Fruit fly (Drosophila melanogaster) whole organism, prepupa: ENCODE data around the gene CG18284.

ENCODE experiments used
- Blimp-1 ChIP-seq: fragments of 200-800 bp; sonication (Bioruptor generic); optimal IDR thresholded peaks from 3 replicates; lab custom pipeline; 2017; ENCODE audit warnings: missing biosample characterization, missing genetic modification characterization, mild to moderate bottlenecking, moderate library complexity, missing genetic modification reagents
- CG10631 ChIP-seq: fragments of 200-800 bp; sonication (Bioruptor generic); optimal IDR thresholded peaks from 2 replicates; lab custom pipeline; 2016; ENCODE audit warnings: missing biosample characterization, missing genetic modification characterization
- CG10669 ChIP-seq: fragments of 200-800 bp; sonication (Bioruptor generic); optimal IDR thresholded peaks from 3 replicates; lab custom pipeline; 2018; ENCODE audit warnings: missing biosample characterization, mild to moderate bottlenecking, missing genetic modification characterization, moderate library complexity
- CG11294 ChIP-seq: fragments of 200-800 bp; sonication (Bioruptor generic); IDR thresholded peaks from 2 replicates; pipeline ENCODE4 v1.3.6; 2022; ENCODE audit warnings: missing biosample characterization, missing genetic modification characterization
- CG11902 ChIP-seq: fragments of 200-800 bp; sonication (Bioruptor generic); optimal IDR thresholded peaks from 3 replicates; lab custom pipeline; 2016; ENCODE audit warnings: missing biosample characterization, missing genetic modification characterization
- CG15336 ChIP-seq: fragments of 200-800 bp; sonication (Bioruptor generic); IDR thresholded peaks from 2 replicates; pipeline ENCODE4 v1.3.6; 2022; ENCODE audit warnings: missing biosample characterization, missing genetic modification characterization
- CG1621 ChIP-seq: fragments of 200-800 bp; sonication (Bioruptor generic); optimal IDR thresholded peaks from 3 replicates; lab custom pipeline; 2018; ENCODE audit warnings: missing biosample characterization, mild to moderate bottlenecking, missing genetic modification characterization
- CG16779 ChIP-seq: fragments of 200-800 bp; sonication (Bioruptor generic); optimal IDR thresholded peaks from 3 replicates; lab custom pipeline; 2017; ENCODE audit warnings: missing biosample characterization, mild to moderate bottlenecking, missing genetic modification characterization
- CG3032 ChIP-seq: fragments of 200-800 bp; optimal IDR thresholded peaks from 2 replicates; lab custom pipeline; 2019; ENCODE audit warnings: missing biosample characterization, mild to moderate bottlenecking, missing genetic modification characterization, moderate library complexity
- CG32006 ChIP-seq: fragments of 200-800 bp; sonication (Bioruptor generic); optimal IDR thresholded peaks from 3 replicates; lab custom pipeline; 2017; ENCODE audit warnings: missing biosample characterization, mild to moderate bottlenecking, missing genetic modification characterization
- CG4318 ChIP-seq: fragments of 200-800 bp; sonication (Bioruptor generic); optimal IDR thresholded peaks from 3 replicates; lab custom pipeline; 2017; ENCODE audit warnings: missing biosample characterization, mild to moderate bottlenecking, missing genetic modification characterization
- CG6163 ChIP-seq: fragments of 200-800 bp; sonication (Bioruptor generic); IDR thresholded peaks from 3 replicates; pipeline ENCODE4 v1.3.6; 2022; ENCODE audit warnings: missing biosample characterization, missing genetic modification characterization
- CG6276 ChIP-seq: fragments of 200-800 bp; sonication (Bioruptor generic); optimal IDR thresholded peaks from 2 replicates; lab custom pipeline; 2017; ENCODE audit warnings: missing biosample characterization, mild to moderate bottlenecking, missing genetic modification characterization
- CG6792 ChIP-seq: fragments of 200-800 bp; sonication (Bioruptor generic); optimal IDR thresholded peaks from 3 replicates; lab custom pipeline; 2016; ENCODE audit warnings: missing biosample characterization, missing genetic modification characterization
- CG7368 ChIP-seq: fragments of 200-800 bp; sonication (Bioruptor generic); optimal IDR thresholded peaks from 3 replicates; lab custom pipeline; 2016; ENCODE audit warnings: missing biosample characterization, missing genetic modification characterization
- CG8119 ChIP-seq: fragments of 200-800 bp; sonication (Bioruptor generic); IDR thresholded peaks from 3 replicates; pipeline ENCODE4 v1.3.6; 2022; ENCODE audit warnings: missing biosample characterization, missing genetic modification characterization
- Eip75B ChIP-seq: fragments of 200-800 bp; sonication (Bioruptor generic); optimal IDR thresholded peaks from 3 replicates; lab custom pipeline; 2016; ENCODE audit warnings: missing biosample characterization, missing genetic modification characterization
- Eip78C ChIP-seq: fragments of 200-800 bp; sonication (Bioruptor generic); peaks from one replicate; lab custom pipeline; 2016; ENCODE audit warnings: missing biosample characterization, missing genetic modification characterization
- Eip93F ChIP-seq: fragments of 200-800 bp; sonication (Bioruptor generic); optimal IDR thresholded peaks from 2 replicates; lab custom pipeline; 2016; ENCODE audit warnings: missing biosample characterization, mild to moderate bottlenecking, missing genetic modification characterization
- Ets21C ChIP-seq: fragments of 200-800 bp; sonication (Bioruptor generic); optimal IDR thresholded peaks from 3 replicates; lab custom pipeline; 2016; ENCODE audit warnings: missing biosample characterization, missing genetic modification characterization
- Ets96B ChIP-seq: fragments of 200-800 bp; optimal IDR thresholded peaks from 2 replicates; lab custom pipeline; 2019; ENCODE audit warnings: missing biosample characterization, mild to moderate bottlenecking, missing genetic modification characterization, moderate library complexity
- Hr38 ChIP-seq: sonication (Bioruptor generic); optimal IDR thresholded peaks from 2 replicates; lab custom pipeline; 2016; ENCODE audit warnings: missing biosample characterization, missing genetic modification characterization
- Hr39 ChIP-seq: fragments of 200-800 bp; sonication (Bioruptor generic); optimal IDR thresholded peaks from 2 replicates; lab custom pipeline; 2016; ENCODE audit warnings: missing biosample characterization, missing genetic modification characterization
- Hr4 ChIP-seq: fragments of 200-800 bp; sonication (Bioruptor generic); optimal IDR thresholded peaks from 3 replicates; lab custom pipeline; 2016; ENCODE audit warnings: missing biosample characterization, missing genetic modification characterization
- Met ChIP-seq: fragments of 200-800 bp; sonication (Bioruptor generic); optimal IDR thresholded peaks from 3 replicates; lab custom pipeline; 2016; ENCODE audit warnings: missing biosample characterization, missing genetic modification characterization
- OdsH ChIP-seq: fragments of 200-800 bp; sonication (Bioruptor generic); optimal IDR thresholded peaks from 3 replicates; lab custom pipeline; 2016; ENCODE audit warnings: missing biosample characterization, missing genetic modification characterization
- Smox ChIP-seq: fragments of 200-800 bp; sonication (Bioruptor generic); optimal IDR thresholded peaks from 3 replicates; lab custom pipeline; 2016; ENCODE audit warnings: missing biosample characterization, missing genetic modification characterization
- Sox102F ChIP-seq: fragments of 200-800 bp; sonication (Bioruptor generic); optimal IDR thresholded peaks from 2 replicates; lab custom pipeline; 2016; ENCODE audit warnings: missing biosample characterization, mild to moderate bottlenecking, missing genetic modification characterization
- Sox14 ChIP-seq: fragments of 200-800 bp; sonication (Bioruptor generic); optimal IDR thresholded peaks from 3 replicates; lab custom pipeline; 2016; ENCODE audit warnings: missing biosample characterization, missing genetic modification characterization
- achi ChIP-seq: fragments of 200-800 bp; sonication (Bioruptor generic); optimal IDR thresholded peaks from 3 replicates; lab custom pipeline; 2016; ENCODE audit warnings: missing biosample characterization, missing genetic modification characterization
- acj6 ChIP-seq: fragments of 200-800 bp; sonication (Bioruptor generic); optimal IDR thresholded peaks from 3 replicates; lab custom pipeline; 2016; ENCODE audit warnings: missing biosample characterization, missing genetic modification characterization
- dac ChIP-seq: fragments of 200-800 bp; sonication (Bioruptor generic); optimal IDR thresholded peaks from 2 replicates; lab custom pipeline; 2017; ENCODE audit warnings: missing biosample characterization, mild to moderate bottlenecking, missing genetic modification characterization
- dsx ChIP-seq: fragments of 200-800 bp; optimal IDR thresholded peaks from 3 replicates; lab custom pipeline; 2019; ENCODE audit warnings: missing biosample characterization, mild to moderate bottlenecking, missing genetic modification characterization, moderate library complexity; ENCODE audit not compliant: poor library complexity, severe bottlenecking
- eg ChIP-seq: fragments of 200-800 bp; sonication (Bioruptor generic); IDR thresholded peaks from 3 replicates; pipeline ENCODE4 v1.3.6; 2022; ENCODE audit warnings: missing biosample characterization, missing genetic modification characterization
- fkh ChIP-seq: fragments of 200-800 bp; sonication (Bioruptor generic); optimal IDR thresholded peaks from 3 replicates; lab custom pipeline; 2017; ENCODE audit warnings: missing biosample characterization, mild to moderate bottlenecking, missing genetic modification characterization, moderate library complexity
- net ChIP-seq: fragments of 200-800 bp; sonication (Bioruptor generic); optimal IDR thresholded peaks from 3 replicates; lab custom pipeline; 2016; ENCODE audit warnings: missing biosample characterization, missing genetic modification characterization
- pdm3 ChIP-seq: fragments of 200-800 bp; sonication (Bioruptor generic); optimal IDR thresholded peaks from 3 replicates; lab custom pipeline; 2016; ENCODE audit warnings: missing biosample characterization, missing genetic modification characterization
- salr ChIP-seq, 2 experiments: fragments of 200-800 bp; sonication (Bioruptor generic); optimal IDR thresholded peaks; 3 replicates each; lab custom pipeline; 2016 to 2018; ENCODE audit warnings: missing biosample characterization in 2 of 2, missing genetic modification characterization in 2 of 2, mild to moderate bottlenecking in 1 of 2
- spab ChIP-seq: fragments of 200-800 bp; sonication (Bioruptor generic); optimal IDR thresholded peaks from 2 replicates; lab custom pipeline; 2017; ENCODE audit warnings: missing biosample characterization, mild to moderate bottlenecking, missing genetic modification characterization, missing genetic modification reagents
- svp ChIP-seq: fragments of 200-800 bp; sonication (Bioruptor generic); peaks from one replicate; lab custom pipeline; 2016; ENCODE audit warnings: missing biosample characterization, missing genetic modification characterization
- topi ChIP-seq: fragments of 200-800 bp; sonication (Bioruptor generic); optimal IDR thresholded peaks from 3 replicates; lab custom pipeline; 2016; ENCODE audit warnings: missing biosample characterization, missing genetic modification characterization
- vri ChIP-seq: fragments of 200-800 bp; sonication (Bioruptor generic); optimal IDR thresholded peaks from 3 replicates; lab custom pipeline; 2016; ENCODE audit warnings: missing biosample characterization, mild to moderate bottlenecking, missing genetic modification characterization

The CG18284 gene

DNA sequence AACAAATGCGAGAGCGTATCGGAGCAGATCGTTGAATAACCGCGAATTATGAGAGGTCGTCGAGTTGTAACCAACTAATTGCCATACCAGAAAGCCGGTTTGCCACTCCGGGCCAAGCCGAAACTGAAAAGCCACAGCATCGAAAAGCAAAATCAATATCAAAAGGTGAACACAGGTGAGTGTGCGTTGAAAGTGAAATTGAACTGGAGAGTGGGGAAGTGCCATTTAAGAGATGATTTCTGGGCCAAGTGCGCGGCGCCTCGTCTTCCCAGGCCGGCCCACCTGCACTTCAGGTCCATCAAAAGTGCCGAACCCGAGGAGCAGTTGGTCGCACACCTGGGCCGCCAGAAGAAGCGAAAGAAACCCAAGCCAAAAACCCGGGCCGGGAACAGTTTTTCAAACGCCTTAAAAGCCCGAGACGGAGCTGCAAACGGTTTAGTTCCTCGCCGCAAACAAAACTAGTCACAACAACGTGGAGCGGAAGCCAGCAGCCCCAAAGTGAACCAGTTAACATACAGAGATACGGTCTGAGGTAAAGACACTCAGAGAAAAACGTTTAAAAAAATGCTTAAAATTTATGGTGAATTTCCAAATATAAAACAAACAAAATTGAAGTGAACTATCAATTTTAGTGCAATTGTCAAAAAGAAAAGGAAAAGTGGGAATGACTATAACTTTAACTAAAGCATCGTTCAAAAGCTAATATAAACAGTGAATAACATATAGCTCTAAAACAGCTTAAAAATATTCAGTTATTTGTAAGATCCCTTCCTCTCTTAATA is 33.4 kb downstream of the CG18284 start, which contains the start of gene CG17104 (continued):
- TF ChIP-seq CG1621 (tag; lab: Kevin White, UChicago) (peak; percentile 55), achi (GFP tag; lab: Kevin White, UChicago) (peak; percentile 71), CG7368 (GFP tag; lab: Kevin White, UChicago) (peak; percentile 19), Ets96B (tag; lab: Kevin White, UChicago) (peak; percentile 72), Sox14 (GFP tag; lab: Kevin White, UChicago) (peak; percentile 60), CG32006 (peak; percentile 89), Hr39 (GFP tag; lab: Kevin White, UChicago) (peak; percentile 52), Blimp-1 (peak; percentile 90), CG10631 (GFP tag; lab: Kevin White, UChicago) (peak; percentile 71), salr (GFP tag; optimal IDR thresholded peaks at IDR 0.05; lab: Kevin White, UChicago) (peak in 1 of 2 experiments; percentile 48), CG6792 (GFP tag; lab: Kevin White, UChicago) (peak; percentile 55), CG11294 (GFP tag; lab: Robert Waterston, UW) (0 out of 2 replicates have a peak, but pooled peaks have one; percentile 16), topi (peak; percentile 63), fkh (GFP tag; lab: Kevin White, UChicago) (no peak), CG10669 (GFP tag; lab: Kevin White, UChicago) (peak; percentile 63), Smox (GFP tag; lab: Kevin White, UChicago) (peak; percentile 55), dsx (GFP tag; lab: Kevin White, UChicago) (peak; percentile 61), CG3032 (tag; lab: Kevin White, UChicago) (peak; percentile 61)
- TF ChIP-seq, all 60 proteins: peak for 52

- TF ChIP-seq CG32006 (peak; percentile 26), CG8119 (GFP tag; lab: Robert Waterston, UW) (no peak), CG6792 (GFP tag; lab: Kevin White, UChicago) (no peak), CG11294 (GFP tag; lab: Robert Waterston, UW) (no peak), CG15336 (GFP tag; lab: Robert Waterston, UW) (peak; percentile 4; the same call in 1 of the 2 replicates), CG7368 (GFP tag; lab: Kevin White, UChicago) (no peak), eg (no peak), Eip93F (GFP tag; lab: Kevin White, UChicago) (no peak)
These were observed 33.9 kb downstream of the CG18284 start for dm6 chr2L:10677715-10678088.

dm6 chr2L:10679568-10679967 is 35.8 kb downstream of the CG18284 start:
- no peak for TF ChIP-seq Blimp-1
- TF ChIP-seq CG7368 (GFP tag; lab: Kevin White, UChicago), result no peak
- TF ChIP-seq CG3032 (tag; lab: Kevin White, UChicago), result no peak
- no peak for TF ChIP-seq Hr39 (GFP tag; lab: Kevin White, UChicago)
- no peak for TF ChIP-seq OdsH (GFP tag; lab: Kevin White, UChicago)
- peak; percentile 5 for TF ChIP-seq Met (GFP tag; lab: Kevin White, UChicago)
- TF ChIP-seq Sox102F (GFP tag; lab: Kevin White, UChicago), result no peak
- no peak for TF ChIP-seq Sox14 (GFP tag; lab: Kevin White, UChicago)
- TF ChIP-seq Ets21C (GFP tag; lab: Kevin White, UChicago), result no peak
- no peak for TF ChIP-seq pdm3
- no peak for TF ChIP-seq vri
- TF ChIP-seq CG6276 (GFP tag; lab: Kevin White, UChicago), result no peak
- TF ChIP-seq CG8119 (GFP tag; lab: Robert Waterston, UW), result peak; percentile 31; the same call in 1 of the 3 replicates
- TF ChIP-seq CG4318 (GFP tag; lab: Kevin White, UChicago), result no peak
- no peak for TF ChIP-seq Eip75B (GFP tag; lab: Kevin White, UChicago)
- TF ChIP-seq acj6, result no peak
- no peak for TF ChIP-seq salr (GFP tag; optimal IDR thresholded peaks at IDR 0.05; lab: Kevin White, UChicago)
- TF ChIP-seq eg, result no peak
- TF ChIP-seq dac (GFP tag; lab: Kevin White, UChicago), result no peak
- no peak for TF ChIP-seq fkh (GFP tag; lab: Kevin White, UChicago)
- peak; percentile 16 for TF ChIP-seq CG32006
- TF ChIP-seq CG16779, result no peak
- TF ChIP-seq CG1621 (tag; lab: Kevin White, UChicago), result no peak
- peak; percentile 61 for TF ChIP-seq Eip78C (GFP tag; lab: Kevin White, UChicago)
- peak; percentile 59 for TF ChIP-seq svp (GFP tag; lab: Kevin White, UChicago)
- TF ChIP-seq Hr38 (GFP tag; lab: Kevin White, UChicago), result no peak
- no peak for TF ChIP-seq spab
- no peak for TF ChIP-seq topi
- TF ChIP-seq Smox (GFP tag; lab: Kevin White, UChicago), result no peak
- TF ChIP-seq CG15336 (GFP tag; lab: Robert Waterston, UW), result 0 out of 2 replicates have a peak, but pooled peaks have one; percentile 30
- no peak for TF ChIP-seq net (GFP tag; lab: Kevin White, UChicago)
- peak; percentile 35 for TF ChIP-seq Hr4 (GFP tag; lab: Kevin White, UChicago)
- TF ChIP-seq CG11902 (GFP tag; lab: Kevin White, UChicago), result no peak
- TF ChIP-seq CG6163 (GFP tag; lab: Robert Waterston, UW), result 0 out of 3 replicates have a peak, but pooled peaks have one; percentile 26
- no peak for TF ChIP-seq CG6792 (GFP tag; lab: Kevin White, UChicago)
- TF ChIP-seq dsx (GFP tag; lab: Kevin White, UChicago), result no peak
